Fruit fly (Drosophila melanogaster): ENCODE measurements around the gene Cog4.

DNA sequence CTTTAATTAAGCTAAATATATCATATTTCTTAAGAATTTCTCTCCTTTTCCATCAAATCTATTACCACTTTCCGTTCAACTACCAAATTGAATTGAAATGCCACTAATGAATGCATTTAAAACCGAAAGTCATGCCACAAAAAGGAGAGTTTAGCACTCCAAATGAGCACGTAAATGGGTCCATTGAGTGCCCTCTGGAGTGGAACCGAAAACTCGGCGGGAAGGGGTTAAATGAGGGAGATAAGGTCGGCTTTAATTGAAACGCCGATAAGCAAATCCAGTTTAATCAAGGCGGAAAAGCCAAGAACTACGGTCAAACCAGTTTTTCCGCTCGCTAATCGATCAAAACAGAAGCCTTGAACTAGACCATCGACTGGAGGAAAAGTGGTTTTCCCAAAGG lies 16.9 kb upstream of the Cog4 start:
- TF ChIP-seq CG17806 (tag; optimal IDR thresholded peaks at IDR 0.05) (no peak), CG10348 (GFP tag; IDR thresholded peaks at IDR 0.05) (no peak), CG15710 (tag; optimal IDR thresholded peaks at IDR 0.05) (no peak), rn (GFP tag; IDR thresholded peaks at IDR 0.05) (no peak), CG34367 (tag; optimal IDR thresholded peaks at IDR 0.05) (no peak), Snoo (tag; optimal IDR thresholded peaks at IDR 0.05) (no peak), Ets98B (GFP tag; IDR thresholded peaks at IDR 0.05) (no peak), CG8159 (tag; optimal IDR thresholded peaks at IDR 0.05) (no peak), CG8301 (tag; optimal IDR thresholded peaks at IDR 0.05) (no peak), Pif1B (GFP tag; optimal IDR thresholded peaks at IDR 0.05) (no peak), Pif1A (GFP tag; optimal IDR thresholded peaks at IDR 0.05) (no peak), gl (tag; optimal IDR thresholded peaks at IDR 0.05) (no peak)
